Worm (Caenorhabditis elegans): ENCODE results near the gene plc-2.

plc-2 gene

ce11 chrV:15235661-15236060, 43.3 kb downstream of the plc-2 start, which contains the start of gene nhr-164:
nhr-164 (minus strand) TSS chrV:15235761.
- TF ChIP-seq madf-5 (GFP tag; IDR thresholded peaks at IDR 0.05) (no peak), mes-2 (tag; optimal IDR thresholded peaks at IDR 0.05; ENCODE audit: poor library complexity, severe bottlenecking) (no peak), nhr-102 (tag; optimal IDR thresholded peaks at IDR 0.05) (no peak), dve-1 (tag; optimal IDR thresholded peaks at IDR 0.05; ENCODE audit: insufficient read depth) (no peak), ctbp-1 (GFP tag; IDR thresholded peaks at IDR 0.05) (no peak)

- TF ChIP-seq unc-62 (GFP tag; optimal IDR thresholded peaks at IDR 0.05 in 1 of 2), result peak in 1 of 2 experiments; percentile 33
- no peak for TF ChIP-seq unc-62 (tag; optimal IDR thresholded peaks at IDR 0.05)
- TF ChIP-seq ama-1 (optimal IDR thresholded peaks at IDR 0.05), result no peak
Observed at ce11 chrV:15238552-15238951, 46.2 kb downstream of the plc-2 start, which contains the start of gene srw-12. srw-12 (minus strand) TSS chrV:15238652.

DNA sequence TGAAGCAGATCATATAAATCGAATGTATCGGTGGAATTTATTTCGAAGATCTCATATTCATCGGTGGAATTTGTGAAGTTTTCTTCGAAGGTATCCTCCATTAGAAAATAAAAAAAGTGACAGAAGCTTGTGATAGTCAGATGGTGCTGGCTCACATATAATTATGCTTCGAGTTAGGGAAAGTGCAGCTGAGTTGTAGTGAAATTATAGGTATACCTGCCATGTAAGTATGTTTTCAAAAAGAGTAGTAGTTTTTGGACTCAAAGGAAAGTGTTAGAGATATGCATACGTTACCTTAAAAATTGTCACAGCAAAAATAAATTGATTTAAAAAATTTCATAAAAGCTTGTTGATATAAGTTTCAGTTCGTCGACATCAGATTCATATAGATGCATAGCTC, 47.8 kb downstream of the plc-2 start, which contains the start of gene srw-11:
TSS of gene srw-11 (minus strand) at position 101 of the 400 bp plus-strand sequence.
- TF ChIP-seq ceh-20 (GFP tag; IDR thresholded peaks at IDR 0.05), result no peak
- TF ChIP-seq nhr-11 (tag; optimal IDR thresholded peaks at IDR 0.05), result no peak
- TF ChIP-seq nhr-6 (tag; optimal IDR thresholded peaks at IDR 0.05), result no peak
- TF ChIP-seq vab-7 (GFP tag; IDR thresholded peaks at IDR 0.05), result no peak
- no peak for TF ChIP-seq cey-2 (tag; optimal IDR thresholded peaks at IDR 0.05; ENCODE audit: borderline replicate concordance, insufficient read depth)
- no peak for TF ChIP-seq zag-1 (tag; optimal IDR thresholded peaks at IDR 0.05)
- TF ChIP-seq mes-2 (tag; optimal IDR thresholded peaks at IDR 0.05; ENCODE audit: poor library complexity, severe bottlenecking), result no peak
- TF ChIP-seq ZK337.2 (GFP tag; IDR thresholded peaks at IDR 0.05), result no peak

DNA sequence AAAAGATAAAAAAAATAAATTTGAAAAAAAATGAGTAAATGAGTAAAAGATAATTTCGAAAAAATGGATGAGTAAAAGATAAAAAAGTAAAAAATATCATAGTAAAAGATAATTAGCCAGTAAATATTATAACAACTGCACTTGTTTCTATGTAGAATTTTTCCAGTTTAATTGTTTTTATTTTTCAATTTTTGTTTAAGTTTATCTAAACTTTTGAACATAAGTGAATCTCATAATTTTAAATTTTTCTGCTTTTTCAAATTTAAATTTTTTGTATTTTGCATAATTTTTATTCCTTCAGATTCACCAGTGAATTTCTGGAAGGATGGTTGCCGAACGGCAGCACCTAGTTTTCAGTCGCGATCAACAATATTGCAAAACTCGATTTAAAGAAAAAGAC, 48.9 kb downstream of the plc-2 start, which contains the start of gene chil-12:
TSS of gene chil-12 (plus strand) at position 301 of the 400 bp plus-strand sequence.
- TF ChIP-seq daf-12 (tag; optimal IDR thresholded peaks at IDR 0.05) (no peak), dmd-6 (GFP tag; IDR thresholded peaks at IDR 0.05) (no peak), unc-39 (tag; optimal IDR thresholded peaks at IDR 0.05) (no peak)

ce11 chrV:15244456-15244855, 52.1 kb downstream of the plc-2 start, which contains the start of gene kin-30:
kin-30 (plus strand) TSS chrV:15244756.
- TF ChIP-seq snpc-1.2 (GFP tag; IDR thresholded peaks at IDR 0.05), result no peak
- no peak for TF ChIP-seq spr-1 (tag; optimal IDR thresholded peaks at IDR 0.05)
- no peak for TF ChIP-seq Y105C5A.15 (GFP tag; IDR thresholded peaks at IDR 0.05)
- no peak for TF ChIP-seq lin-38 (GFP tag; IDR thresholded peaks at IDR 0.05)
- TF ChIP-seq nhr-28 (tag; optimal IDR thresholded peaks at IDR 0.05), result no peak

Measured in whole organism, L4 larva.